Fruit fly (Drosophila melanogaster) whole organism, embryonic: ENCODE results near the gene CG32642.

Experiments
- CG10565 ChIP-seq: fragments of 200-800 bp; sonication (Bioruptor generic); optimal IDR thresholded peaks from 3 replicates; lab custom pipeline; 2016; ENCODE audit warnings: missing biosample characterization, mild to moderate bottlenecking, missing genetic modification characterization
- CG11504 ChIP-seq: fragments of 200-800 bp; sonication (Bioruptor generic); optimal IDR thresholded peaks from 3 replicates; lab custom pipeline; 2019; ENCODE audit warnings: missing biosample characterization, mild to moderate bottlenecking, missing genetic modification characterization, moderate library complexity
- CG1233 ChIP-seq: fragments of 200-800 bp; sonication (Bioruptor generic); optimal IDR thresholded peaks from 4 replicates; lab custom pipeline; 2018; ENCODE audit warnings: missing biosample characterization, mild to moderate bottlenecking, missing genetic modification characterization
- CG13296 ChIP-seq: fragments of 200-800 bp; sonication (Bioruptor generic); optimal IDR thresholded peaks from 3 replicates; lab custom pipeline; 2018; ENCODE audit warnings: missing biosample characterization, mild to moderate bottlenecking, missing genetic modification characterization
- CG15011 ChIP-seq: fragments of 200-800 bp; sonication (Bioruptor generic); optimal IDR thresholded peaks from 3 replicates; lab custom pipeline; 2018; ENCODE audit warnings: missing biosample characterization, mild to moderate bottlenecking, missing genetic modification characterization
- CG17361 ChIP-seq: fragments of 200-800 bp; sonication (Bioruptor generic); IDR thresholded peaks from 3 replicates; pipeline ENCODE4 v1.3.6; 2022; ENCODE audit warnings: missing biosample characterization, missing genetic modification characterization
- CG17829 ChIP-seq: fragments of 200-800 bp; optimal IDR thresholded peaks from 2 replicates; lab custom pipeline; 2019; ENCODE audit warnings: missing biosample characterization, mild to moderate bottlenecking, missing genetic modification characterization, moderate library complexity
- CG2875 ChIP-seq: fragments of 200-800 bp; sonication (Bioruptor generic); optimal IDR thresholded peaks from 2 replicates; lab custom pipeline; 2017; ENCODE audit warnings: missing biosample characterization, mild to moderate bottlenecking, missing genetic modification characterization, missing genetic modification reagents
- CG31224 ChIP-seq: fragments of 200-800 bp; sonication (Bioruptor generic); IDR thresholded peaks from 2 replicates; pipeline ENCODE4 v1.3.6; 2022; ENCODE audit warnings: missing biosample characterization, missing genetic modification characterization
- CG43689 ChIP-seq: fragments of 200-800 bp; sonication (Bioruptor generic); IDR thresholded peaks from 2 replicates; pipeline ENCODE4 v1.3.6; 2022; ENCODE audit warnings: missing biosample characterization, missing genetic modification characterization
- CG4617 ChIP-seq: fragments of 200-800 bp; sonication (Bioruptor generic); optimal IDR thresholded peaks from 3 replicates; lab custom pipeline; 2016; ENCODE audit warnings: missing biosample characterization, missing genetic modification characterization, borderline replicate concordance
- CG4707 ChIP-seq: fragments of 200-800 bp; sonication (Bioruptor generic); optimal IDR thresholded peaks from 2 replicates; lab custom pipeline; 2018; ENCODE audit warnings: missing biosample characterization, mild to moderate bottlenecking, missing genetic modification characterization, moderate library complexity
- CG5953 ChIP-seq: fragments of 200-800 bp; sonication (Bioruptor generic); IDR thresholded peaks from 2 replicates; pipeline ENCODE4 v1.3.6; 2022; ENCODE audit warnings: missing biosample characterization, missing genetic modification characterization
- CG6683 ChIP-seq: fragments of 200-800 bp; sonication (Bioruptor generic); optimal IDR thresholded peaks from 2 replicates; lab custom pipeline; 2017; ENCODE audit warnings: missing biosample characterization, mild to moderate bottlenecking, missing genetic modification characterization, missing genetic modification reagents
- CG7839 ChIP-seq: fragments of 200-800 bp; sonication (Bioruptor generic); optimal IDR thresholded peaks from 3 replicates; lab custom pipeline; 2018; ENCODE audit warnings: missing biosample characterization, mild to moderate bottlenecking, missing genetic modification characterization, moderate library complexity
- CG9817 ChIP-seq: fragments of 200-800 bp; sonication (Bioruptor generic); optimal IDR thresholded peaks from 2 replicates; lab custom pipeline; 2018; ENCODE audit warnings: missing biosample characterization, mild to moderate bottlenecking, missing genetic modification characterization, moderate library complexity
- Camta ChIP-seq: fragments of 200-800 bp; sonication (Bioruptor generic); optimal IDR thresholded peaks from 2 replicates; lab custom pipeline; 2016; ENCODE audit warnings: missing biosample characterization, missing genetic modification characterization
- CkIIα-i1 ChIP-seq: fragments of 200-800 bp; sonication (Bioruptor generic); IDR thresholded peaks from 2 replicates; pipeline ENCODE4 v1.3.6; 2022; ENCODE audit warnings: missing biosample characterization, missing genetic modification characterization
- Dad ChIP-seq: fragments of 200-800 bp; sonication (Bioruptor generic); optimal IDR thresholded peaks from 3 replicates; lab custom pipeline; 2016; ENCODE audit warnings: missing biosample characterization, missing genetic modification characterization
- Dip2 ChIP-seq: fragments of 200-800 bp; sonication (Bioruptor generic); IDR thresholded peaks from 2 replicates; pipeline ENCODE4 v1.3.6; 2022; ENCODE audit warnings: missing biosample characterization, missing genetic modification characterization
- HHEX ChIP-seq: fragments of 200-800 bp; sonication (Bioruptor generic); optimal IDR thresholded peaks from 3 replicates; lab custom pipeline; 2017; ENCODE audit warnings: missing biosample characterization, mild to moderate bottlenecking, missing genetic modification characterization, missing genetic modification reagents
- HmgZ ChIP-seq: fragments of 200-800 bp; sonication (Bioruptor generic); optimal IDR thresholded peaks from 2 replicates; lab custom pipeline; 2018; ENCODE audit warnings: missing biosample characterization, mild to moderate bottlenecking, missing genetic modification characterization
- Jarid2 ChIP-seq: fragments of 200-800 bp; sonication (Bioruptor generic); optimal IDR thresholded peaks from 3 replicates; lab custom pipeline; 2017; ENCODE audit warnings: mild to moderate bottlenecking, missing biosample characterization, missing genetic modification reagents, missing genetic modification characterization
- Kr ChIP-seq: fragments of 200-800 bp; sonication (Bioruptor generic); optimal IDR thresholded peaks from 2 replicates; lab custom pipeline; 2017; ENCODE audit warnings: missing biosample characterization, mild to moderate bottlenecking, missing genetic modification characterization
- MESR4 ChIP-seq: fragments of 200-800 bp; sonication (Bioruptor generic); optimal IDR thresholded peaks from 2 replicates; lab custom pipeline; 2018; ENCODE audit warnings: missing biosample characterization, mild to moderate bottlenecking, missing genetic modification characterization, moderate library complexity
- Max ChIP-seq: fragments of 200-800 bp; sonication (Bioruptor generic); optimal IDR thresholded peaks from 2 replicates; lab custom pipeline; 2016; ENCODE audit warnings: missing biosample characterization, mild to moderate bottlenecking, missing genetic modification characterization
- Poxn ChIP-seq: fragments of 200-800 bp; sonication (Bioruptor generic); IDR thresholded peaks from 2 replicates; pipeline ENCODE4 v1.3.6; 2022; ENCODE audit warnings: missing biosample characterization, missing genetic modification characterization
- Ptx1 ChIP-seq: fragments of 200-800 bp; sonication (Bioruptor generic); IDR thresholded peaks from 2 replicates; pipeline ENCODE4 v1.3.6; 2022; ENCODE audit warnings: missing biosample characterization, missing genetic modification characterization
- Rx ChIP-seq: fragments of 200-800 bp; sonication (Bioruptor generic); IDR thresholded peaks from 2 replicates; pipeline ENCODE4 v1.3.6; 2022; ENCODE audit warnings: missing biosample characterization, missing genetic modification characterization
- Sry-β ChIP-seq: fragments of 200-800 bp; sonication (Bioruptor generic); optimal IDR thresholded peaks from 2 replicates; lab custom pipeline; 2018; ENCODE audit warnings: missing biosample characterization, mild to moderate bottlenecking, missing genetic modification characterization, moderate library complexity
- al ChIP-seq: fragments of 200-800 bp; sonication (Bioruptor generic); IDR thresholded peaks from 2 replicates; pipeline ENCODE4 v1.3.6; 2022; ENCODE audit warnings: missing biosample characterization, missing genetic modification characterization
- bsh ChIP-seq, 2 experiments: fragments of 200-800 bp; sonication (Bioruptor generic); optimal IDR thresholded peaks; 2 replicates each; lab custom pipeline; 2017 to 2018; ENCODE audit warnings: mild to moderate bottlenecking in 2 of 2, missing biosample characterization in 2 of 2, missing genetic modification characterization in 2 of 2, moderate library complexity in 1 of 2
- btn ChIP-seq: fragments of 200-800 bp; sonication (Bioruptor generic); optimal IDR thresholded peaks from 2 replicates; lab custom pipeline; 2016; ENCODE audit warnings: missing biosample characterization, missing genetic modification characterization
- crol ChIP-seq: fragments of 200-800 bp; sonication (Bioruptor generic); IDR thresholded peaks from 2 replicates; pipeline ENCODE4 v1.3.6; 2022; ENCODE audit warnings: missing biosample characterization, missing genetic modification characterization
- ems ChIP-seq: fragments of 200-800 bp; sonication (Bioruptor generic); optimal IDR thresholded peaks from 3 replicates; lab custom pipeline; 2016; ENCODE audit warnings: missing biosample characterization, missing genetic modification characterization
- esg ChIP-seq: fragments of 200-800 bp; sonication (Bioruptor generic); conservative IDR thresholded peaks from 2 replicates; pipeline ENCODE4 v1.3.6; 2022; ENCODE audit warnings: missing biosample characterization, missing genetic modification characterization
- eve ChIP-seq, 2 experiments: fragments of >200 bp; optimal IDR thresholded peaks; 2 replicates each; lab custom pipeline; 2017; ENCODE audit warnings: missing biosample characterization in 2 of 2, missing genetic modification characterization in 2 of 2
- hkb ChIP-seq, 2 experiments: fragments of 200-800 bp in 1 of 2; fragments of >200 bp in 1 of 2; sonication (Bioruptor generic) in 1 of 2; IDR thresholded peaks in 1 of 2; optimal IDR thresholded peaks in 1 of 2; 2 replicates each; pipeline versions ENCODE4 v1.3.6 to Lab custom; 2017 to 2022; ENCODE audit warnings: missing biosample characterization in 1 of 2, missing genetic modification characterization in 1 of 2
- kay ChIP-seq: fragments of 200-800 bp; sonication (Bioruptor generic); optimal IDR thresholded peaks from 2 replicates; lab custom pipeline; 2016; ENCODE audit warnings: missing biosample characterization, missing genetic modification characterization
- luna ChIP-seq: fragments of 200-800 bp; sonication (Bioruptor generic); optimal IDR thresholded peaks from 2 replicates; lab custom pipeline; 2016; ENCODE audit warnings: missing biosample characterization, missing genetic modification characterization
- nau ChIP-seq: fragments of 200-800 bp; sonication (Bioruptor generic); optimal IDR thresholded peaks from 3 replicates; lab custom pipeline; 2017; ENCODE audit warnings: missing biosample characterization, mild to moderate bottlenecking, missing genetic modification characterization, missing genetic modification reagents
- nom ChIP-seq: fragments of 200-800 bp; sonication (Bioruptor generic); optimal IDR thresholded peaks from 2 replicates; lab custom pipeline; 2017; ENCODE audit warnings: missing biosample characterization, missing genetic modification characterization, mild to moderate bottlenecking, moderate library complexity, missing genetic modification reagents
- pb ChIP-seq: fragments of 200-800 bp; sonication (Bioruptor generic); optimal IDR thresholded peaks from 3 replicates; lab custom pipeline; 2016; ENCODE audit warnings: missing biosample characterization, missing genetic modification characterization
- run ChIP-seq: fragments of 200-800 bp; sonication (Bioruptor generic); optimal IDR thresholded peaks from 3 replicates; lab custom pipeline; 2018; ENCODE audit warnings: missing biosample characterization, mild to moderate bottlenecking, missing genetic modification characterization
- salm ChIP-seq: fragments of 200-800 bp; sonication (Bioruptor generic); optimal IDR thresholded peaks from 2 replicates; lab custom pipeline; 2018; ENCODE audit warnings: missing biosample characterization, mild to moderate bottlenecking, missing genetic modification characterization
- slou ChIP-seq: fragments of 200-800 bp; sonication (Bioruptor generic); optimal IDR thresholded peaks from 3 replicates; lab custom pipeline; 2016; ENCODE audit warnings: missing biosample characterization, missing genetic modification characterization
- stwl ChIP-seq: fragments of 200-800 bp; sonication (Bioruptor generic); optimal IDR thresholded peaks from 3 replicates; lab custom pipeline; 2018; ENCODE audit warnings: missing biosample characterization, mild to moderate bottlenecking, missing genetic modification characterization, moderate library complexity
- zf30C ChIP-seq: fragments of 200-800 bp; sonication (Bioruptor generic); optimal IDR thresholded peaks from 3 replicates; lab custom pipeline; 2018; ENCODE audit warnings: missing biosample characterization, mild to moderate bottlenecking, missing genetic modification characterization
- zfh2 ChIP-seq: fragments of 200-800 bp; sonication (Bioruptor generic); optimal IDR thresholded peaks from 2 replicates; lab custom pipeline; 2016; ENCODE audit warnings: missing biosample characterization, missing genetic modification characterization

The CG32642 gene

dm6 chrX:12937825-12938520 is 21.0 kb upstream of the CG32642 start (continued):
- TF ChIP-seq zf30C (GFP tag; lab: Kevin White, UChicago), result peak; percentile 78
- no peak for TF ChIP-seq CG4617
- TF ChIP-seq btn, result no peak
- no peak for TF ChIP-seq Rx (GFP tag; lab: Robert Waterston, UW)
- no peak for TF ChIP-seq stwl (tag; lab: Kevin White, UChicago)
- no peak for TF ChIP-seq CG1233 (GFP tag; lab: Kevin White, UChicago)
- no peak for TF ChIP-seq Jarid2 (GFP tag; lab: Kevin White, UChicago)
- peak; percentile 46; the same call in 1 of the 2 replicates for TF ChIP-seq crol (GFP tag; lab: Robert Waterston, UW)
- no peak for TF ChIP-seq Sry-β (GFP tag; lab: Kevin White, UChicago)
- TF ChIP-seq zfh2 (GFP tag; lab: Kevin White, UChicago), result no peak
- no peak for TF ChIP-seq luna (GFP tag; lab: Kevin White, UChicago)
- no peak for TF ChIP-seq Dad
- no peak for TF ChIP-seq Camta
- no peak for TF ChIP-seq Poxn (GFP tag; lab: Robert Waterston, UW)
- TF ChIP-seq kay (GFP tag; lab: Kevin White, UChicago), result no peak
- no peak for TF ChIP-seq ems (GFP tag; lab: Kevin White, UChicago)
- peak; percentile 10 for TF ChIP-seq CG9817 (tag; lab: Kevin White, UChicago)
- peak; percentile 39 for TF ChIP-seq CG17829 (tag; lab: Kevin White, UChicago)
- no peak for TF ChIP-seq Dip2 (GFP tag; lab: Robert Waterston, UW)
- peak; percentile 23 for TF ChIP-seq CG13296 (GFP tag; lab: Kevin White, UChicago)
- TF ChIP-seq CG6683 (GFP tag; lab: Kevin White, UChicago), result peak; percentile 1
- TF ChIP-seq nom, result no peak
- no peak for TF ChIP-seq hkb (optimal IDR thresholded peaks at IDR 0.05; lab: Kevin White, UChicago)
- 0 out of 2 replicates have a peak, but pooled peaks have one; percentile 27 for TF ChIP-seq hkb (GFP tag; IDR thresholded peaks at IDR 0.05; lab: Robert Waterston, UW)
- peak; percentile 71 for TF ChIP-seq CG11504 (tag; lab: Kevin White, UChicago)
- peak; percentile 31 for TF ChIP-seq HHEX (GFP tag; lab: Kevin White, UChicago)
- TF ChIP-seq nau (GFP tag; lab: Kevin White, UChicago), result no peak
- TF ChIP-seq HmgZ (tag; lab: Kevin White, UChicago), result no peak
- TF ChIP-seq CG2875, result no peak
- peak in 1 of 2 experiments; percentile 63 for TF ChIP-seq bsh (GFP tag; optimal IDR thresholded peaks at IDR 0.05; lab: Kevin White, UChicago)
- no peak for TF ChIP-seq CG4707 (GFP tag; lab: Kevin White, UChicago)
- TF ChIP-seq Ptx1 (GFP tag; lab: Robert Waterston, UW), result no peak; the same call in 1 of the 2 replicates
- TF ChIP-seq CG43689 (GFP tag; lab: Robert Waterston, UW), result no peak
- no peak for TF ChIP-seq pb (GFP tag; lab: Kevin White, UChicago)
- no peak for TF ChIP-seq CG10565
- TF ChIP-seq CG15011 (GFP tag; lab: Kevin White, UChicago), result peak; percentile 0
- TF ChIP-seq Max, result no peak
- no peak for TF ChIP-seq CG5953 (GFP tag; lab: Robert Waterston, UW)
- peak; percentile 56 for TF ChIP-seq CG17361
- TF ChIP-seq al (GFP tag; lab: Robert Waterston, UW), result no peak
- no peak for TF ChIP-seq slou (GFP tag; lab: Kevin White, UChicago)
- no peak for TF ChIP-seq salm (tag; lab: Kevin White, UChicago)
- no peak for TF ChIP-seq Kr (GFP tag; lab: Kevin White, UChicago)
- no peak for TF ChIP-seq MESR4 (GFP tag; lab: Kevin White, UChicago)
- no peak for TF ChIP-seq esg (GFP tag; lab: Robert Waterston, UW)
- TF ChIP-seq CG7839 (tag; lab: Kevin White, UChicago), result peak; percentile 73
- TF ChIP-seq eve (GFP tag; optimal IDR thresholded peaks at IDR 0.05; lab: Kevin White, UChicago), result peak in 1 of 2 experiments; percentile 25
- TF ChIP-seq CkIIα-i1 (GFP tag; lab: Robert Waterston, UW), result no peak
- TF ChIP-seq CG31224 (GFP tag; lab: Robert Waterston, UW), result no peak
- no peak for TF ChIP-seq run
